Worm (Caenorhabditis elegans) whole organism, early embryonic: Measurements from ENCODE around the gene oac-3.

Experiments
- B0310.2 ChIP-seq: sonication (generic microtip); optimal IDR thresholded peaks from 2 replicates; lab custom pipeline; 2016; ENCODE audit warnings: mild to moderate bottlenecking, missing genetic modification characterization, missing compliant biosample characterization
- F13C5.2 ChIP-seq: sonication (generic microtip); optimal IDR thresholded peaks from 2 replicates; lab custom pipeline; 2017; ENCODE audit warnings: mild to moderate bottlenecking, missing genetic modification characterization, inconsistent platforms, missing compliant biosample characterization
- aly-1 ChIP-seq: sonication (generic microtip); optimal IDR thresholded peaks from 2 replicates; lab custom pipeline; 2016; ENCODE audit warnings: missing genetic modification characterization, missing compliant biosample characterization
- ama-1 ChIP-seq: fragments of 150-350 bp; optimal IDR thresholded peaks from 2 replicates; lab custom pipeline; 2014
- ceh-13 ChIP-seq: fragments of 200-800 bp; sonication (Bioruptor generic); optimal IDR thresholded peaks from 2 replicates; lab custom pipeline; 2018; ENCODE audit warnings: mild to moderate bottlenecking, missing genetic modification characterization, missing compliant biosample characterization
- ceh-36 ChIP-seq: sonication (generic microtip); optimal IDR thresholded peaks from 2 replicates; lab custom pipeline; 2016; ENCODE audit warnings: missing genetic modification characterization, inconsistent platforms, missing compliant biosample characterization
- flt-1 ChIP-seq: fragments of 200-800 bp; sonication (Bioruptor generic); IDR thresholded peaks from 2 replicates; pipeline ENCODE4 v1.3.6; 2022; ENCODE audit warnings: missing genetic modification characterization, missing compliant biosample characterization
- hmg-4 ChIP-seq: fragments of 200-800 bp; sonication (Bioruptor generic); optimal IDR thresholded peaks from 2 replicates; lab custom pipeline; 2018; ENCODE audit warnings: mild to moderate bottlenecking, missing genetic modification characterization, missing compliant biosample characterization
- sea-1 ChIP-seq: fragments of 200-800 bp; sonication (Bioruptor generic); conservative IDR thresholded peaks from 2 replicates; pipeline ENCODE4 v1.3.6; 2022; ENCODE audit warnings: missing genetic modification characterization, missing compliant biosample characterization
- tbx-11 ChIP-seq: fragments of 200-800 bp; sonication (Bioruptor generic); IDR thresholded peaks from 2 replicates; pipeline ENCODE4 v1.3.6; 2022; ENCODE audit warnings: missing genetic modification characterization, missing compliant biosample characterization
- tra-4 ChIP-seq: sonication (generic microtip); optimal IDR thresholded peaks from 2 replicates; lab custom pipeline; 2017; ENCODE audit warnings: missing genetic modification characterization, missing compliant biosample characterization

DNA sequence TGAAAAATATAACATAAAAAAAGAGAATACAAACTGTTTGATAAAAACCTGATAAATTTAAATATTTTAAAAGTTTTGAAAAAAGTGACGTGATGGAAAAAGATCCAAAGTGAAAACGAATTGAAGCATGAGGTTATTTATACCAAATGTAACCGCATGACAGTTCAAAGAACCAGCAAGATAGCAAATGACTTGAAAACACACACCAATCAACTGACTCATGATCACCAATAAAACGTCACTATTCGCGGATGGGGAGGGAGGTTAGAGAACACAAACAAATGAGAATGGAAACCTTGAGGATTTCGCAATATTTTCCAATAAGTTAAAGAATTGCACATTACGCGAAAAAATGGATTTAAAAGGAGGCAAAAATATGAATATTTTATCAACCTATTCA is 10.1 kb downstream of the oac-3 start, which contains the start of gene C06B3.7:
- TF ChIP-seq ceh-13 (no peak), tbx-11 (GFP tag; lab: Robert Waterston, UW) (no peak), ama-1 (lab: Kevin White, UChicago) (no peak), B0310.2 (tag; lab: Kevin White, UChicago) (no peak), tra-4 (tag; lab: Kevin White, UChicago) (no peak), ceh-36 (tag; lab: Kevin White, UChicago) (no peak), aly-1 (tag; lab: Kevin White, UChicago) (no peak), sea-1 (GFP tag; lab: Robert Waterston, UW) (no peak), flt-1 (GFP tag; lab: Robert Waterston, UW) (no peak), F13C5.2 (tag; lab: Kevin White, UChicago) (no peak), hmg-4 (no peak)
